Worm (Caenorhabditis elegans): ENCODE results near the gene Y26E6A.2.
A peak's percentile ranks its signal among the peaks of the same experiment; 100 is the strongest.

Gene Y26E6A.2

DNA sequence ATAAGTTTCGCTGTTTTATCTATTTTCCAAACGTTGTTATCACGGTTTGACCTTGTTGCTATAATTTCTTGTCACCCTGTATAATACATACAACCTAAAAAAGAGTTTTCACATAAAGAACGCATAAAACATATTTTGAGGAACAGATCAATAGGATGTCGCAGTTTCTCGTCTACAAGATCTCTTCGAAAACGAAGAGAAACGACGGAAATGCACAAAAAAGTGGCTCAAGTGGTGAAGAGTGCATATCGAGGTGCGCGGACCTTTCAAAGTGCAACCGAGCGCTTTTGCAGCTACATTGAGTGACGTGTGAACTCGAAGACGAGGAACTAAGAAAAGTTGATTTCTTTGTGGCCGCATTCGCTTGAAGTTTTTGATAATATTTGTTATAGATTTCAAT is at the start of gene Y26E6A.2:
Y26E6A.2 (minus strand) TSS at position 101 of the 400 bp plus-strand sequence.
- TF ChIP-seq akir-1 (GFP tag; optimal IDR thresholded peaks at IDR 0.05) (no peak), snpc-1.3 (tag; optimal IDR thresholded peaks at IDR 0.05; ENCODE audit: insufficient read depth) (no peak), egl-18 (GFP tag; IDR thresholded peaks at IDR 0.05) (no peak), F57C9.4 (tag; optimal IDR thresholded peaks at IDR 0.05) (no peak), F10E7.11 (tag; optimal IDR thresholded peaks at IDR 0.05) (no peak), ama-1 (optimal IDR thresholded peaks at IDR 0.05) (no peak), ama-1 (GFP tag; optimal IDR thresholded peaks at IDR 0.05) (no peak), hlh-26 (GFP tag; conservative IDR thresholded peaks at IDR 0.05) (no peak), gei-17 (GFP tag; optimal IDR thresholded peaks at IDR 0.05) (no peak), lsl-1 (GFP tag; optimal IDR thresholded peaks at IDR 0.05) (no peak), unc-62 (GFP tag; optimal IDR thresholded peaks at IDR 0.05) (no peak), ztf-6 (GFP tag; IDR thresholded peaks at IDR 0.05) (no peak), athp-1 (tag; optimal IDR thresholded peaks at IDR 0.05) (no peak), pha-4 (tag; optimal IDR thresholded peaks at IDR 0.05) (no peak), F23B12.7 (tag; optimal IDR thresholded peaks at IDR 0.05; ENCODE audit: insufficient read depth) (no peak)

ce11 chrX:13963203-13963602 is 49.0 kb upstream of the Y26E6A.2 start, which contains the start of gene F48F7.3:
Gene F48F7.3 (plus strand): TSS chrX:13963503.
- TF ChIP-seq egl-44 (GFP tag; IDR thresholded peaks at IDR 0.05) (no peak), ztf-26 (tag; optimal IDR thresholded peaks at IDR 0.05) (no peak), dpff-1 (tag; optimal IDR thresholded peaks at IDR 0.05) (no peak), ztf-18 (tag; optimal IDR thresholded peaks at IDR 0.05) (no peak), efl-1 (GFP tag; optimal IDR thresholded peaks at IDR 0.05) (no peak), lin-40 (tag; optimal IDR thresholded peaks at IDR 0.05) (no peak), nhr-120 (GFP tag; IDR thresholded peaks at IDR 0.05) (no peak), dox-1 (GFP tag; IDR thresholded peaks at IDR 0.05) (no peak), ztf-28 (GFP tag; IDR thresholded peaks at IDR 0.05) (no peak), zim-3 (tag; optimal IDR thresholded peaks at IDR 0.05) (no peak), snpc-1.1 (tag; optimal IDR thresholded peaks at IDR 0.05; ENCODE audit: insufficient read depth) (no peak)

ce11 chrX:13959849-13960248 is 45.7 kb upstream of the Y26E6A.2 start, which contains the start of gene syx-2:
Gene syx-2 (plus strand): TSS chrX:13960149.
- TF ChIP-seq egl-44 (GFP tag; IDR thresholded peaks at IDR 0.05) (no peak), lsl-1 (GFP tag; optimal IDR thresholded peaks at IDR 0.05) (no peak), nhr-27 (tag; optimal IDR thresholded peaks at IDR 0.05) (no peak), repo-1 (tag; optimal IDR thresholded peaks at IDR 0.05) (no peak), F57A8.1 (GFP tag; optimal IDR thresholded peaks at IDR 0.05) (no peak), bed-1 (GFP tag; IDR thresholded peaks at IDR 0.05) (no peak), C17E4.6 (GFP tag; IDR thresholded peaks at IDR 0.05) (no peak), lsy-27 (tag; optimal IDR thresholded peaks at IDR 0.05; ENCODE audit: borderline replicate concordance, insufficient read depth) (no peak)

- TF ChIP-seq fkh-3 (tag; optimal IDR thresholded peaks at IDR 0.05) (no peak), hmg-1.2 (GFP tag; IDR thresholded peaks at IDR 0.05) (no peak), C06A6.2 (GFP tag; conservative IDR thresholded peaks at IDR 0.05) (no peak), xnd-1 (tag; optimal IDR thresholded peaks at IDR 0.05) (no peak), aptf-2 (GFP tag; conservative IDR thresholded peaks at IDR 0.05) (no peak), nhr-80 (tag; optimal IDR thresholded peaks at IDR 0.05) (peak; percentile 25), lir-1 (GFP tag; conservative IDR thresholded peaks at IDR 0.05) (no peak), F39B2.1 (GFP tag; IDR thresholded peaks at IDR 0.05) (no peak), lag-1 (GFP tag; IDR thresholded peaks at IDR 0.05) (no peak), cebp-1 (GFP tag; IDR thresholded peaks at IDR 0.05) (peak; percentile 45; the same call in 1 of the 2 replicates), cebp-1 (tag; optimal IDR thresholded peaks at IDR 0.05) (peak; percentile 71), ZK185.1 (tag; optimal IDR thresholded peaks at IDR 0.05; ENCODE audit: poor library complexity, severe bottlenecking) (no peak), nhr-120 (GFP tag; IDR thresholded peaks at IDR 0.05) (no peak), madf-3 (GFP tag; IDR thresholded peaks at IDR 0.05) (no peak), F22D6.2 (tag; optimal IDR thresholded peaks at IDR 0.05) (no peak)
Observed at ce11 chrX:13959383-13959782, 45.2 kb upstream of the Y26E6A.2 start.

Measured in whole organism, young adult.